Worm (Caenorhabditis elegans) whole organism, L2 larva: Measurements from ENCODE around the gene cyp-33E3.

Experiments
- ceh-82 ChIP-seq: fragments of 150-350 bp; optimal IDR thresholded peaks from 2 replicates; lab custom pipeline; 2014; ENCODE audit warnings: missing biosample characterization, missing genetic modification characterization
- lin-39 ChIP-seq: fragments of 150-350 bp; optimal IDR thresholded peaks from 2 replicates; lab custom pipeline; 2014; ENCODE audit warnings: missing biosample characterization, missing genetic modification reagents, missing genetic modification characterization
- nhr-129 ChIP-seq: fragments of 150-350 bp; optimal IDR thresholded peaks from 2 replicates; lab custom pipeline; 2014; ENCODE audit warnings: missing biosample characterization, missing genetic modification characterization
- nhr-25 ChIP-seq: fragments of 150-350 bp; sonication (generic microtip); optimal IDR thresholded peaks from 3 replicates; lab custom pipeline; 2014; ENCODE audit warnings: missing biosample characterization, missing genetic modification characterization
- snpc-4 ChIP-seq: fragments of 150-350 bp; optimal IDR thresholded peaks from 2 replicates; lab custom pipeline; 2014; ENCODE audit warnings: missing biosample characterization, missing genetic modification characterization

- TF ChIP-seq snpc-4 (tag; lab: Kevin White, UChicago) (no peak), nhr-129 (tag; lab: Kevin White, UChicago) (no peak), lin-39 (tag; lab: Kevin White, UChicago) (no peak), nhr-25 (tag; lab: Kevin White, UChicago) (no peak), ceh-82 (tag; lab: Kevin White, UChicago) (no peak)
Measured at ce11 chrIV:8595767-8596166, 19.0 kb upstream of the cyp-33E3 start, which contains the start of gene clec-181.
